Fruit fly (Drosophila melanogaster) whole organism, prepupa: ENCODE data around the gene CG14204.
A peak's percentile ranks its signal among the peaks of the same experiment; 100 is the strongest.

Experiments
- CG10631 ChIP-seq: fragments of 200-800 bp; sonication (Bioruptor generic); optimal IDR thresholded peaks from 2 replicates; lab custom pipeline; 2016; ENCODE audit warnings: missing biosample characterization, missing genetic modification characterization
- CG1621 ChIP-seq: fragments of 200-800 bp; sonication (Bioruptor generic); optimal IDR thresholded peaks from 3 replicates; lab custom pipeline; 2018; ENCODE audit warnings: missing biosample characterization, mild to moderate bottlenecking, missing genetic modification characterization
- CG3032 ChIP-seq: fragments of 200-800 bp; optimal IDR thresholded peaks from 2 replicates; lab custom pipeline; 2019; ENCODE audit warnings: missing biosample characterization, mild to moderate bottlenecking, missing genetic modification characterization, moderate library complexity
- CG32006 ChIP-seq: fragments of 200-800 bp; sonication (Bioruptor generic); optimal IDR thresholded peaks from 3 replicates; lab custom pipeline; 2017; ENCODE audit warnings: missing biosample characterization, mild to moderate bottlenecking, missing genetic modification characterization
- CG34406 ChIP-seq: fragments of 200-800 bp; sonication (Bioruptor generic); optimal IDR thresholded peaks from 3 replicates; lab custom pipeline; 2016; ENCODE audit warnings: missing biosample characterization, missing genetic modification characterization
- CG6163 ChIP-seq: fragments of 200-800 bp; sonication (Bioruptor generic); IDR thresholded peaks from 3 replicates; pipeline ENCODE4 v1.3.6; 2022; ENCODE audit warnings: missing biosample characterization, missing genetic modification characterization
- CG6792 ChIP-seq: fragments of 200-800 bp; sonication (Bioruptor generic); optimal IDR thresholded peaks from 3 replicates; lab custom pipeline; 2016; ENCODE audit warnings: missing biosample characterization, missing genetic modification characterization
- CG6808 ChIP-seq: fragments of 200-800 bp; sonication (Bioruptor generic); optimal IDR thresholded peaks from 3 replicates; lab custom pipeline; 2017; ENCODE audit warnings: missing biosample characterization, missing genetic modification characterization, mild to moderate bottlenecking, moderate library complexity, missing genetic modification reagents
- CG6854 ChIP-seq: fragments of 200-800 bp; sonication (Bioruptor generic); optimal IDR thresholded peaks from 2 replicates; lab custom pipeline; 2017; ENCODE audit warnings: missing biosample characterization, mild to moderate bottlenecking, missing genetic modification characterization
- CG8119 ChIP-seq: fragments of 200-800 bp; sonication (Bioruptor generic); IDR thresholded peaks from 3 replicates; pipeline ENCODE4 v1.3.6; 2022; ENCODE audit warnings: missing biosample characterization, missing genetic modification characterization
- CG8632 ChIP-seq: fragments of 200-800 bp; sonication (Bioruptor generic); optimal IDR thresholded peaks from 3 replicates; lab custom pipeline; 2016; ENCODE audit warnings: missing biosample characterization, missing genetic modification characterization
- CG9139 ChIP-seq: fragments of 200-800 bp; sonication (Bioruptor generic); optimal IDR thresholded peaks from 3 replicates; lab custom pipeline; 2017; ENCODE audit warnings: missing biosample characterization, mild to moderate bottlenecking, missing genetic modification characterization
- Eip75B ChIP-seq: fragments of 200-800 bp; sonication (Bioruptor generic); optimal IDR thresholded peaks from 3 replicates; lab custom pipeline; 2016; ENCODE audit warnings: missing biosample characterization, missing genetic modification characterization
- Eip78C ChIP-seq: fragments of 200-800 bp; sonication (Bioruptor generic); peaks from one replicate; lab custom pipeline; 2016; ENCODE audit warnings: missing biosample characterization, missing genetic modification characterization
- Ets96B ChIP-seq: fragments of 200-800 bp; optimal IDR thresholded peaks from 2 replicates; lab custom pipeline; 2019; ENCODE audit warnings: missing biosample characterization, mild to moderate bottlenecking, missing genetic modification characterization, moderate library complexity
- Hr39 ChIP-seq: fragments of 200-800 bp; sonication (Bioruptor generic); optimal IDR thresholded peaks from 2 replicates; lab custom pipeline; 2016; ENCODE audit warnings: missing biosample characterization, missing genetic modification characterization
- Lpt ChIP-seq: fragments of 200-800 bp; sonication (Bioruptor generic); optimal IDR thresholded peaks from 3 replicates; lab custom pipeline; 2016; ENCODE audit warnings: missing biosample characterization, missing genetic modification characterization
- OdsH ChIP-seq: fragments of 200-800 bp; sonication (Bioruptor generic); optimal IDR thresholded peaks from 3 replicates; lab custom pipeline; 2016; ENCODE audit warnings: missing biosample characterization, missing genetic modification characterization
- Sox102F ChIP-seq: fragments of 200-800 bp; sonication (Bioruptor generic); optimal IDR thresholded peaks from 2 replicates; lab custom pipeline; 2016; ENCODE audit warnings: missing biosample characterization, mild to moderate bottlenecking, missing genetic modification characterization
- acj6 ChIP-seq: fragments of 200-800 bp; sonication (Bioruptor generic); optimal IDR thresholded peaks from 3 replicates; lab custom pipeline; 2016; ENCODE audit warnings: missing biosample characterization, missing genetic modification characterization
- cyc ChIP-seq: fragments of 200-800 bp; sonication (Bioruptor generic); optimal IDR thresholded peaks from 3 replicates; lab custom pipeline; 2016; ENCODE audit warnings: missing biosample characterization, missing genetic modification characterization
- dsx ChIP-seq: fragments of 200-800 bp; optimal IDR thresholded peaks from 3 replicates; lab custom pipeline; 2019; ENCODE audit warnings: missing biosample characterization, mild to moderate bottlenecking, missing genetic modification characterization, moderate library complexity; ENCODE audit not compliant: poor library complexity, severe bottlenecking
- esn ChIP-seq: fragments of 200-800 bp; sonication (Bioruptor generic); optimal IDR thresholded peaks from 2 replicates; lab custom pipeline; 2016; ENCODE audit warnings: missing biosample characterization, mild to moderate bottlenecking, missing genetic modification characterization, moderate library complexity
- fkh ChIP-seq: fragments of 200-800 bp; sonication (Bioruptor generic); optimal IDR thresholded peaks from 3 replicates; lab custom pipeline; 2017; ENCODE audit warnings: missing biosample characterization, mild to moderate bottlenecking, missing genetic modification characterization, moderate library complexity
- lz ChIP-seq: fragments of 200-800 bp; sonication (Bioruptor generic); optimal IDR thresholded peaks from 3 replicates; lab custom pipeline; 2016; ENCODE audit warnings: missing biosample characterization, missing genetic modification characterization
- pdm3 ChIP-seq: fragments of 200-800 bp; sonication (Bioruptor generic); optimal IDR thresholded peaks from 3 replicates; lab custom pipeline; 2016; ENCODE audit warnings: missing biosample characterization, missing genetic modification characterization
- salr ChIP-seq, 2 experiments: fragments of 200-800 bp; sonication (Bioruptor generic); optimal IDR thresholded peaks; 3 replicates each; lab custom pipeline; 2016 to 2018; ENCODE audit warnings: missing biosample characterization in 2 of 2, missing genetic modification characterization in 2 of 2, mild to moderate bottlenecking in 1 of 2
- svp ChIP-seq: fragments of 200-800 bp; sonication (Bioruptor generic); peaks from one replicate; lab custom pipeline; 2016; ENCODE audit warnings: missing biosample characterization, missing genetic modification characterization
- topi ChIP-seq: fragments of 200-800 bp; sonication (Bioruptor generic); optimal IDR thresholded peaks from 3 replicates; lab custom pipeline; 2016; ENCODE audit warnings: missing biosample characterization, missing genetic modification characterization
- vri ChIP-seq: fragments of 200-800 bp; sonication (Bioruptor generic); optimal IDR thresholded peaks from 3 replicates; lab custom pipeline; 2016; ENCODE audit warnings: missing biosample characterization, mild to moderate bottlenecking, missing genetic modification characterization

The CG14204 gene

DNA sequence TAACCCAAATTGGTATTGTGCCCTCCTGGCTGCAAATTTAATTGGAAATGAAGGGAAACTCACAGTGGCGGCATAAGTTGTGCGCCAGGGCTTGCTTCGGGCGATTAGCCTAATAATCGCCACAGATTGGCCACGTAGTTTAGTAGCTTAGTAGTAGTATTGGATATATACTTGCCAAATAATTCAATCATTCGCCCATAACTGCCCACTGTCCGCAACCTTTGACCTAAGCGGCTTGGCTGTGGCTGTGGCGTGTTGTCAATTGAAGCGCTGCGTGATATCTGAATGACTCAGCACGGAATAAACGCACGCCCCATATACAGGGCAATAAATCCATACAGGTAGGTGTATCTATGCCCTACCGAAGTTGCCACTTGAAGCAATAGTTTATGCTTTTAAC is 23.6 kb downstream of the CG14204 start:
- peak; percentile 77 for TF ChIP-seq svp (GFP tag; lab: Kevin White, UChicago)
- TF ChIP-seq Lpt (GFP tag; lab: Kevin White, UChicago) = no peak

DNA sequence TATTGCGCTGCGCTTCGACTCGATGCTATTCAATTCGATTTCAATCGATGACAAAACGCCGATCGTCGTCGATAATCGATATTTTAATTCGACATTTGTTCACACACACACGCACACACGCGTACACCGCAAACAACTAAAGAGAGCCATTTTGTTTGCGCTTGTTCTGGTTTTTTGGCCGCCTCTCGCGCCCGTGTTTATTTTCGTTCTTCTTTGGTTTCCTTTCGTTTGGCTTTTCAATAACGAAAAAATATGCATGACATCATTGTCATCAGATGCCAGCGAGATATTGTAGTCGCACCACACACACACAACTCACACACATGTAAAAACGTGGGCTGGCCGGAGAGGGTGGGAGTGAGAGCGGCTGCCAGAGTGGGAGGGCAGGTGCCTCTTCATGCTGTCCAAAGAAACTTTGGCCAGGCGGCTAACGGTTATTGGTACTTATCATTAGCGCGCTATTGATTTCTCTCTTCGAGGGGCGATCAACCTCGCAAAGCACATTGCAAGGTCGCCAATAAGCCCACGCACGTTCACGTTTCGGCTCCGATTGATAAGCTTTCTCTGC is 24.7 kb downstream of the CG14204 start:
- TF ChIP-seq CG8632 (GFP tag; lab: Kevin White, UChicago) (no peak), vri (GFP tag; lab: Kevin White, UChicago) (peak; percentile 57), CG6808 (GFP tag; lab: Kevin White, UChicago) (no peak), Eip78C (GFP tag; lab: Kevin White, UChicago) (peak; percentile 18), fkh (GFP tag; lab: Kevin White, UChicago) (peak; percentile 77)

dm6 chrX:19611226-19611625 is 27.8 kb downstream of the CG14204 start, which contains the start of the genes Shawn and Tyler:
TSS of gene Shawn (plus strand) at chrX:19611526.
TSS of gene Tyler (plus strand) at chrX:19611526.
- no peak for TF ChIP-seq esn (GFP tag; lab: Kevin White, UChicago)
- no peak for TF ChIP-seq CG32006 (GFP tag; lab: Kevin White, UChicago)
- no peak for TF ChIP-seq Lpt (GFP tag; lab: Kevin White, UChicago)
- TF ChIP-seq CG3032 (tag; lab: Kevin White, UChicago) = no peak
- TF ChIP-seq CG6808 (GFP tag; lab: Kevin White, UChicago) = no peak
- no peak for TF ChIP-seq acj6 (GFP tag; lab: Kevin White, UChicago)

- TF ChIP-seq CG34406 (GFP tag; lab: Kevin White, UChicago) (peak; percentile 49), CG6792 (GFP tag; lab: Kevin White, UChicago) (peak; percentile 30), CG1621 (tag; lab: Kevin White, UChicago) (peak; percentile 63), Lpt (GFP tag; lab: Kevin White, UChicago) (no peak), svp (GFP tag; lab: Kevin White, UChicago) (no peak), CG6854 (GFP tag; lab: Kevin White, UChicago) (peak; percentile 64), fkh (GFP tag; lab: Kevin White, UChicago) (peak; percentile 29), esn (GFP tag; lab: Kevin White, UChicago) (peak; percentile 70), cyc (peak; percentile 1), Hr39 (GFP tag; lab: Kevin White, UChicago) (no peak), lz (peak; percentile 44), CG6163 (GFP tag; lab: Robert Waterston, UW) (peak; percentile 56; the same call in 1 of the 3 replicates)
Measured at dm6 chrX:19613473-19613872, 30.1 kb downstream of the CG14204 start.

dm6 chrX:19615990-19616663 is 32.7 kb downstream of the CG14204 start, which contains the start of gene CG14210:
TSS of gene CG14210 (plus strand) at chrX:19616196.
- TF ChIP-seq topi (GFP tag; lab: Kevin White, UChicago) = no peak
- no peak for TF ChIP-seq CG6854 (GFP tag; lab: Kevin White, UChicago)
- no peak for TF ChIP-seq CG32006 (GFP tag; lab: Kevin White, UChicago)
- TF ChIP-seq Eip75B (GFP tag; lab: Kevin White, UChicago) = no peak
- no peak for TF ChIP-seq pdm3 (GFP tag; lab: Kevin White, UChicago)
- TF ChIP-seq salr (GFP tag; optimal IDR thresholded peaks at IDR 0.05; lab: Kevin White, UChicago) = no peak

dm6 chrX:19618183-19618740 is 34.8 kb downstream of the CG14204 start, which contains the start of the genes Pstk and Tim9b:
TSS of gene Pstk (minus strand) at chrX:19618537.
TSS of gene Tim9b (minus strand) at chrX:19618537.
- TF ChIP-seq acj6 (GFP tag; lab: Kevin White, UChicago) (no peak), OdsH (no peak), svp (GFP tag; lab: Kevin White, UChicago) (no peak), Ets96B (no peak), CG8119 (GFP tag; lab: Robert Waterston, UW) (no peak), CG32006 (GFP tag; lab: Kevin White, UChicago) (no peak), CG9139 (GFP tag; lab: Kevin White, UChicago) (no peak), CG10631 (GFP tag; lab: Kevin White, UChicago) (no peak), dsx (GFP tag; lab: Kevin White, UChicago) (no peak), Sox102F (GFP tag; lab: Kevin White, UChicago) (no peak), Eip75B (GFP tag; lab: Kevin White, UChicago) (no peak)
